Worm (Caenorhabditis elegans): Measurements from ENCODE around the gene tbb-2.

ce11 chrIII:4066333-4066732 lies 48.9 kb upstream of the tbb-2 start, which contains the start of gene unc-79:
- TF ChIP-seq ztf-29 (GFP tag; IDR thresholded peaks at IDR 0.05): no peak
- no peak for TF ChIP-seq cog-1 (tag; optimal IDR thresholded peaks at IDR 0.05)

Data from whole organism, midembryonic.